Worm (Caenorhabditis elegans) whole organism, midembryonic: ENCODE data around the gene gbf-1.

Experiments
- T22C8.4 ChIP-seq: fragments of 200-800 bp; sonication (Bioruptor generic); IDR thresholded peaks from 2 replicates; pipeline ENCODE4 v1.3.6; 2022; ENCODE audit warnings: missing genetic modification characterization, missing compliant biosample characterization
- cog-1 ChIP-seq: sonication (generic microtip); optimal IDR thresholded peaks from 2 replicates; lab custom pipeline; 2016; ENCODE audit warnings: missing genetic modification characterization, missing compliant biosample characterization
- flt-1 ChIP-seq: fragments of 200-800 bp; sonication (Bioruptor generic); IDR thresholded peaks from 2 replicates; pipeline ENCODE4 v1.3.6; 2022; ENCODE audit warnings: missing genetic modification characterization, missing compliant biosample characterization
- klf-2 ChIP-seq: fragments of 200-800 bp; sonication (Bioruptor generic); conservative IDR thresholded peaks from 2 replicates; pipeline ENCODE4 v1.3.6; 2022; ENCODE audit warnings: missing genetic modification reagents, missing genetic modification characterization, missing compliant biosample characterization
- ref-1 ChIP-seq: fragments of 200-800 bp; sonication (Bioruptor generic); conservative IDR thresholded peaks from 2 replicates; pipeline ENCODE4 v1.3.6; 2022; ENCODE audit warnings: missing genetic modification reagents, missing genetic modification characterization, missing compliant biosample characterization
- ztf-23 ChIP-seq: fragments of 200-800 bp; sonication (Bioruptor generic); IDR thresholded peaks from 2 replicates; pipeline ENCODE4 v1.3.6; 2022; ENCODE audit warnings: missing genetic modification reagents, missing genetic modification characterization, missing compliant biosample characterization
- ztf-29 ChIP-seq: fragments of 200-800 bp; sonication (Bioruptor generic); IDR thresholded peaks from 2 replicates; pipeline ENCODE4 v1.3.6; 2022; ENCODE audit warnings: missing genetic modification reagents, missing genetic modification characterization, missing compliant biosample characterization

DNA sequence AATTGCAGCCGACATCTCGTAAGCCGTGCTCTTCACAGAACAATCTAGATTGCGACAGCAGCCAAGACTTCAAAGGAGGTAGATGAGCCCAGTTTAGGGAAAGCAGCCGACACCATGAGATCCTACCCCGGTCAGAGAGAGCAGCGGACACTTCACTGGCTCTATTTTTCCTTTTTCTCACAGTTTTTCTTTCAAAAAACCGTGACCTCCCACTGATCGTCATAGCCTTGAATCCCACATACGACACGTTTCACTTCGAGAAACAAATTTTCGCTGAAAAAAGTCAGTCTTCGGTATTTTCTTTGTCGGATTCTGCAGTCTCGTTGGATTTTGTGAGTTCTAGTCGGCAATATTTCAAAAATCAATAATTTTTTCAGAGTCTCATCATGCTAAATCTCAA is 41.4 kb downstream of the gbf-1 start, which contains the start of gene Y41C4A.21:
- TF ChIP-seq ztf-29 (GFP tag; lab: Robert Waterston, UW) = no peak
- TF ChIP-seq flt-1 = no peak
- TF ChIP-seq ref-1 (GFP tag; lab: Robert Waterston, UW) = no peak
- TF ChIP-seq klf-2 (GFP tag; lab: Robert Waterston, UW) = no peak
- no peak for TF ChIP-seq T22C8.4 (GFP tag; lab: Robert Waterston, UW)
- TF ChIP-seq ztf-23 (GFP tag; lab: Robert Waterston, UW) = no peak
- TF ChIP-seq cog-1 (tag; lab: Kevin White, UChicago) = no peak
